Worm (Caenorhabditis elegans) whole organism, young adult: ENCODE measurements around the gene mtre-1.

Source experiments
- B0261.1 ChIP-seq: sonication (generic microtip); optimal IDR thresholded peaks from 2 replicates; lab custom pipeline; 2016; ENCODE audit warnings: mild to moderate bottlenecking, missing genetic modification characterization, moderate library complexity, missing compliant biosample characterization
- C06A6.2 ChIP-seq: fragments of 200-800 bp; sonication (Bioruptor generic); conservative IDR thresholded peaks from 2 replicates; pipeline ENCODE4 v1.3.6; 2022; ENCODE audit warnings: missing genetic modification characterization, missing compliant biosample characterization
- F23B12.7 ChIP-seq: sonication (generic microtip); optimal IDR thresholded peaks from 2 replicates; lab custom pipeline; 2017; ENCODE audit warnings: missing genetic modification characterization, mild to moderate bottlenecking, missing compliant biosample characterization, antibody characterized with exemption, moderate library complexity; ENCODE audit not compliant: insufficient read depth
- F57C9.4 ChIP-seq: sonication (generic microtip); optimal IDR thresholded peaks from 2 replicates; lab custom pipeline; 2017; ENCODE audit warnings: mild to moderate bottlenecking, missing genetic modification characterization, missing compliant biosample characterization
- K11D2.4 ChIP-seq: fragments of 200-800 bp; sonication (Bioruptor generic); IDR thresholded peaks from 2 replicates; pipeline ENCODE4 v1.3.6; 2022; ENCODE audit warnings: missing genetic modification reagents, missing genetic modification characterization, missing compliant biosample characterization
- K12H6.12 ChIP-seq: fragments of 200-800 bp; sonication (Bioruptor generic); optimal IDR thresholded peaks from 2 replicates; lab custom pipeline; 2018; ENCODE audit warnings: mild to moderate bottlenecking, missing genetic modification characterization, missing compliant biosample characterization
- T07F8.4 ChIP-seq: sonication (generic microtip); optimal IDR thresholded peaks from 2 replicates; lab custom pipeline; 2016; ENCODE audit warnings: mild to moderate bottlenecking, missing genetic modification characterization, moderate library complexity, missing compliant biosample characterization
- Y79H2A.3 ChIP-seq: fragments of 200-800 bp; sonication (Bioruptor generic); conservative IDR thresholded peaks from 2 replicates; pipeline ENCODE4 v1.3.6; 2022; ENCODE audit warnings: missing genetic modification reagents, missing genetic modification characterization, missing compliant biosample characterization
- aptf-2 ChIP-seq: fragments of 200-800 bp; sonication (Bioruptor generic); conservative IDR thresholded peaks from 2 replicates; pipeline ENCODE4 v1.3.6; 2022; ENCODE audit warnings: missing genetic modification reagents, missing genetic modification characterization, missing compliant biosample characterization
- athp-1 ChIP-seq: sonication (generic microtip); optimal IDR thresholded peaks from 2 replicates; lab custom pipeline; 2017; ENCODE audit warnings: mild to moderate bottlenecking, missing genetic modification characterization, missing compliant biosample characterization
- attf-3 ChIP-seq: fragments of 200-800 bp; sonication (Bioruptor generic); conservative IDR thresholded peaks from 2 replicates; pipeline ENCODE4 v1.3.6; 2022; ENCODE audit warnings: missing genetic modification reagents, missing genetic modification characterization, missing compliant biosample characterization
- attf-5 ChIP-seq: fragments of 200-800 bp; sonication (Bioruptor generic); optimal IDR thresholded peaks from 2 replicates; lab custom pipeline; 2018; ENCODE audit warnings: mild to moderate bottlenecking, missing genetic modification characterization, missing compliant biosample characterization
- cebp-1 ChIP-seq, 2 experiments: fragments of 200-800 bp in 1 of 2; sonication (Bioruptor generic) in 1 of 2; sonication (generic microtip) in 1 of 2; IDR thresholded peaks in 1 of 2; optimal IDR thresholded peaks in 1 of 2; 2 replicates each; pipeline versions ENCODE4 v1.3.6 to Lab custom; 2017 to 2022; ENCODE audit warnings: missing compliant biosample characterization in 2 of 2, missing genetic modification characterization in 2 of 2, mild to moderate bottlenecking in 1 of 2, missing genetic modification reagents in 1 of 2, moderate library complexity in 1 of 2
- ceh-27 ChIP-seq: fragments of 200-800 bp; sonication (Bioruptor generic); optimal IDR thresholded peaks from 2 replicates; lab custom pipeline; 2018; ENCODE audit warnings: mild to moderate bottlenecking, missing genetic modification characterization, moderate library complexity, missing compliant biosample characterization
- ceh-91 ChIP-seq: fragments of 200-800 bp; sonication (Bioruptor generic); IDR thresholded peaks from 2 replicates; pipeline ENCODE4 v1.3.6; 2022; ENCODE audit warnings: missing genetic modification reagents, missing genetic modification characterization, missing compliant biosample characterization
- dpl-1 ChIP-seq: fragments of 150-350 bp; optimal IDR thresholded peaks from 2 replicates; lab custom pipeline; 2014; ENCODE audit warnings: missing biosample characterization, missing genetic modification reagents, missing genetic modification characterization
- efl-1 ChIP-seq: fragments of 150-350 bp; optimal IDR thresholded peaks from 2 replicates; lab custom pipeline; 2014; ENCODE audit warnings: missing biosample characterization, missing genetic modification reagents, missing genetic modification characterization
- egl-44 ChIP-seq: fragments of 200-800 bp; sonication (Bioruptor generic); IDR thresholded peaks from 2 replicates; pipeline ENCODE4 v1.3.6; 2022; ENCODE audit warnings: missing genetic modification reagents, missing genetic modification characterization, missing compliant biosample characterization
- egrh-3 ChIP-seq: fragments of 200-800 bp; sonication (Bioruptor generic); IDR thresholded peaks from 2 replicates; pipeline ENCODE4 v1.3.6; 2022; ENCODE audit warnings: missing genetic modification reagents, missing genetic modification characterization, missing compliant biosample characterization
- gei-17 ChIP-seq: fragments of 200-800 bp; sonication (Bioruptor generic); optimal IDR thresholded peaks from 2 replicates; lab custom pipeline; 2018; ENCODE audit warnings: mild to moderate bottlenecking, missing genetic modification characterization, missing compliant biosample characterization
- hmg-1.2 ChIP-seq: fragments of 200-800 bp; sonication (Bioruptor generic); IDR thresholded peaks from 2 replicates; pipeline ENCODE4 v1.3.6; 2022; ENCODE audit warnings: missing genetic modification reagents, missing genetic modification characterization, missing compliant biosample characterization
- lin-54 ChIP-seq: fragments of 200-800 bp; sonication (Bioruptor generic); optimal IDR thresholded peaks from 2 replicates; lab custom pipeline; 2018; ENCODE audit warnings: mild to moderate bottlenecking, missing genetic modification characterization, missing compliant biosample characterization
- lir-1 ChIP-seq: fragments of 200-800 bp; sonication (Bioruptor generic); conservative IDR thresholded peaks from 2 replicates; pipeline ENCODE4 v1.3.6; 2022; ENCODE audit warnings: missing genetic modification reagents, missing genetic modification characterization, missing compliant biosample characterization
- madf-10 ChIP-seq: sonication (generic microtip); optimal IDR thresholded peaks from 2 replicates; lab custom pipeline; 2016; ENCODE audit warnings: mild to moderate bottlenecking, missing genetic modification characterization, missing compliant biosample characterization
- madf-3 ChIP-seq: fragments of 200-800 bp; sonication (Bioruptor generic); IDR thresholded peaks from 2 replicates; pipeline ENCODE4 v1.3.6; 2022; ENCODE audit warnings: missing genetic modification reagents, missing genetic modification characterization, missing compliant biosample characterization
- madf-6 ChIP-seq: fragments of 200-800 bp; sonication (Bioruptor generic); IDR thresholded peaks from 2 replicates; pipeline ENCODE4 v1.3.6; 2022; ENCODE audit warnings: missing genetic modification reagents, missing genetic modification characterization, missing compliant biosample characterization
- madf-8 ChIP-seq: fragments of 200-800 bp; sonication (Bioruptor generic); conservative IDR thresholded peaks from 2 replicates; pipeline ENCODE4 v1.3.6; 2022; ENCODE audit warnings: missing genetic modification reagents, missing genetic modification characterization, missing compliant biosample characterization
- mcd-1 ChIP-seq: fragments of 200-800 bp; sonication (Bioruptor generic); IDR thresholded peaks from 2 replicates; pipeline ENCODE4 v1.3.6; 2022; ENCODE audit warnings: missing genetic modification reagents, missing genetic modification characterization, missing compliant biosample characterization
- pbrm-1 ChIP-seq: fragments of 200-800 bp; sonication (Bioruptor generic); IDR thresholded peaks from 2 replicates; pipeline ENCODE4 v1.3.6; 2022; ENCODE audit warnings: missing genetic modification reagents, missing genetic modification characterization, missing compliant biosample characterization
- rcor-1 ChIP-seq: fragments of 200-800 bp; sonication (Bioruptor generic); IDR thresholded peaks from 2 replicates; pipeline ENCODE4 v1.3.6; 2022; ENCODE audit warnings: missing genetic modification reagents, missing genetic modification characterization, missing compliant biosample characterization
- rec-8 ChIP-seq, 2 experiments: sonication (generic microtip); optimal IDR thresholded peaks; 2 replicates each; lab custom pipeline; 2016; ENCODE audit warnings: mild to moderate bottlenecking in 2 of 2, missing genetic modification characterization in 2 of 2, missing genetic modification reagents in 2 of 2, missing genotype in 2 of 2, missing biosample characterization in 1 of 2, missing compliant biosample characterization in 1 of 2, moderate library complexity in 1 of 2
- snpc-3.4 ChIP-seq: sonication (generic microtip); optimal IDR thresholded peaks from 2 replicates; lab custom pipeline; 2017; ENCODE audit warnings: missing genetic modification characterization, mild to moderate bottlenecking, missing compliant biosample characterization, antibody characterized with exemption, moderate library complexity, missing genotype, missing genetic modification reagents
- snpc-4 ChIP-seq, 5 experiments: fragments of 150-350 bp in 1 of 5; sonication (generic microtip) in 4 of 5; optimal IDR thresholded peaks; 2 replicates each; lab custom pipeline; 2014 to 2018; ENCODE audit warnings: missing genetic modification characterization in 5 of 5, missing biosample characterization in 3 of 5, antibody characterized with exemption in 2 of 5, mild to moderate bottlenecking in 2 of 5, missing compliant biosample characterization in 2 of 5, missing genotype in 2 of 5, moderate library complexity in 2 of 5, missing genetic modification reagents in 1 of 5
- unc-130 ChIP-seq: sonication (generic microtip); optimal IDR thresholded peaks from 2 replicates; lab custom pipeline; 2016; ENCODE audit warnings: missing genetic modification reagents, missing genetic modification characterization, missing compliant biosample characterization
- unc-62 ChIP-seq: fragments of 150-350 bp; optimal IDR thresholded peaks from 2 replicates; lab custom pipeline; 2014; ENCODE audit warnings: missing biosample characterization, missing genetic modification reagents, missing genetic modification characterization
- xnd-1 ChIP-seq: sonication (generic microtip); optimal IDR thresholded peaks from 2 replicates; lab custom pipeline; 2016; ENCODE audit warnings: missing genotype, missing genetic modification reagents, missing genetic modification characterization, missing compliant biosample characterization
- ztf-18 ChIP-seq: sonication (generic microtip); optimal IDR thresholded peaks from 2 replicates; lab custom pipeline; 2016; ENCODE audit warnings: missing genotype, mild to moderate bottlenecking, missing genetic modification characterization, missing compliant biosample characterization
- ztf-22 ChIP-seq: fragments of 200-800 bp; sonication (Bioruptor generic); optimal IDR thresholded peaks from 2 replicates; lab custom pipeline; 2018; ENCODE audit warnings: mild to moderate bottlenecking, missing genetic modification characterization, moderate library complexity, missing compliant biosample characterization
- ztf-25 ChIP-seq: fragments of 200-800 bp; sonication (Bioruptor generic); IDR thresholded peaks from 2 replicates; pipeline ENCODE4 v1.3.6; 2022; ENCODE audit warnings: missing genetic modification reagents, missing genetic modification characterization, missing compliant biosample characterization

Gene mtre-1

DNA sequence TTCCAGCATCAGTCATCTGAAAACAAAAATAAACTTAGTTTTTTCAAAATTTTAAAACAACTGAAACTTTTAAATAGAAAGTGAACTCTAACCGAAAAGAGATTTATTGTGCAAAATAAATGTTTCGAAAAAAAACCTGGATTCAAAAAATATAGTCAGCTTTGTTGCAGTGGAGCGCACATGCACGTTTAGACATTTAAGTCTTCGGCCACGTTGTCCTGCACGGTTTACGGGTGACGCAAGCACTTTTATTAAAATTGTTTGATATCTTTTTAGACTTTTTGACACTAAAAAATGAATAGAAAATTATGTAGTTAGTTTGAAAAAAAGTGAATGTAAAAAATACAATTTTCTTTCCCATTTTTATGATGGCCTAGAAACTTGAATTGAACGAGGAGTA, 11.0 kb downstream of the mtre-1 start, which contains the start of the genes ubh-4 and algn-6 (continued):
- TF ChIP-seq gei-17 (GFP tag; lab: Kevin White, UChicago) (no peak), rec-8 (tag; optimal IDR thresholded peaks at IDR 0.05; lab: Kevin White, UChicago) (peak in 1 of 2 experiments; percentile 1), attf-3 (GFP tag; lab: Robert Waterston, UW) (peak; percentile 78), ztf-18 (tag; lab: Kevin White, UChicago) (peak; percentile 59), cebp-1 (GFP tag; IDR thresholded peaks at IDR 0.05; lab: Robert Waterston, UW) (no peak), cebp-1 (tag; optimal IDR thresholded peaks at IDR 0.05; lab: Kevin White, UChicago) (peak; percentile 32), xnd-1 (tag; lab: Kevin White, UChicago) (peak; percentile 25), ceh-91 (GFP tag; lab: Robert Waterston, UW) (peak; percentile 69; the same call in 1 of the 2 replicates), lin-54 (GFP tag; lab: Kevin White, UChicago) (peak; percentile 72), F57C9.4 (tag; lab: Kevin White, UChicago) (no peak), snpc-4 (GFP tag; optimal IDR thresholded peaks at IDR 0.05; lab: Kevin White, UChicago) (no peak), snpc-4 (tag; optimal IDR thresholded peaks at IDR 0.05; lab: Kevin White, UChicago) (peak; percentile 24 to 40 (median 29)), unc-130 (peak; percentile 89), athp-1 (tag; lab: Kevin White, UChicago) (peak; percentile 54), egrh-3 (peak; percentile 21; the same call in 1 of the 2 replicates), rcor-1 (0 out of 2 replicates have a peak, but pooled peaks have one; percentile 24), aptf-2 (peak; percentile 31; the same call in 1 of the 2 replicates), T07F8.4 (tag; lab: Kevin White, UChicago) (no peak), attf-5 (GFP tag; lab: Kevin White, UChicago) (peak; percentile 87), B0261.1 (tag; lab: Kevin White, UChicago) (no peak), madf-8 (GFP tag; lab: Robert Waterston, UW) (peak; percentile 32; the same call in 1 of the 2 replicates), C06A6.2 (GFP tag; lab: Robert Waterston, UW) (no peak), lir-1 (GFP tag; lab: Robert Waterston, UW) (no peak), ztf-25 (GFP tag; lab: Robert Waterston, UW) (0 out of 2 replicates have a peak, but pooled peaks have one; percentile 29), madf-10 (tag; lab: Kevin White, UChicago) (peak; percentile 32), pbrm-1 (GFP tag; lab: Robert Waterston, UW) (peak; percentile 60; the same call in 1 of the 2 replicates), egl-44 (GFP tag; lab: Robert Waterston, UW) (0 out of 2 replicates have a peak, but pooled peaks have one; percentile 13), dpl-1 (GFP tag; lab: Kevin White, UChicago) (peak; percentile 21), ztf-22 (no peak), snpc-3.4 (tag; lab: Kevin White, UChicago) (peak; percentile 16), K11D2.4 (GFP tag; lab: Robert Waterston, UW) (no peak), K12H6.12 (tag; lab: Kevin White, UChicago) (peak; percentile 43), F23B12.7 (tag; lab: Kevin White, UChicago) (peak; percentile 63), madf-6 (GFP tag; lab: Robert Waterston, UW) (peak; percentile 61), Y79H2A.3 (0 out of 2 replicates have a peak, but pooled peaks have one; percentile 24), unc-62 (no peak), ceh-27 (GFP tag; lab: Kevin White, UChicago) (peak; percentile 64), madf-3 (GFP tag; lab: Robert Waterston, UW) (peak; percentile 61; the same call in 1 of the 2 replicates), mcd-1 (GFP tag; lab: Robert Waterston, UW) (peak; percentile 89), efl-1 (GFP tag; lab: Kevin White, UChicago) (peak; percentile 48), hmg-1.2 (GFP tag; lab: Robert Waterston, UW) (peak; percentile 67; the same call in 1 of the 2 replicates)
